Worm (Caenorhabditis elegans) whole organism, mixed stage, embryonic: ENCODE measurements around the gene Y32F6A.5.

Source experiments
- M03D4.4 ChIP-seq: sonication (generic microtip); optimal IDR thresholded peaks from 2 replicates; lab custom pipeline; 2017; ENCODE audit warnings: mild to moderate bottlenecking, missing genetic modification characterization, missing compliant biosample characterization
- blmp-1 ChIP-seq: fragments of 150-350 bp; optimal IDR thresholded peaks from 2 replicates; lab custom pipeline; 2014; ENCODE audit warnings: missing biosample characterization, missing genetic modification characterization
- ceh-39 ChIP-seq: fragments of 150-350 bp; optimal IDR thresholded peaks from 2 replicates; lab custom pipeline; 2014; ENCODE audit warnings: missing biosample characterization, missing genetic modification characterization
- ceh-43 ChIP-seq: fragments of 200-800 bp; sonication (Bioruptor generic); optimal IDR thresholded peaks from 2 replicates; lab custom pipeline; 2018; ENCODE audit warnings: mild to moderate bottlenecking, missing genetic modification characterization, moderate library complexity, missing compliant biosample characterization
- ceh-83 ChIP-seq: fragments of 200-800 bp; sonication (Bioruptor generic); optimal IDR thresholded peaks from 2 replicates; lab custom pipeline; 2018; ENCODE audit warnings: mild to moderate bottlenecking, missing genetic modification characterization, missing compliant biosample characterization
- ces-1 ChIP-seq: fragments of 150-350 bp; optimal IDR thresholded peaks from 2 replicates; lab custom pipeline; 2014; ENCODE audit warnings: missing biosample characterization, missing genetic modification reagents, missing genetic modification characterization
- cnd-1 ChIP-seq: fragments of 200-800 bp; sonication (Bioruptor generic); optimal IDR thresholded peaks from 2 replicates; lab custom pipeline; 2018; ENCODE audit warnings: mild to moderate bottlenecking, missing genetic modification characterization, missing compliant biosample characterization
- drap-1 ChIP-seq: fragments of 200-800 bp; sonication (Bioruptor generic); optimal IDR thresholded peaks from 3 replicates; lab custom pipeline; 2018; ENCODE audit warnings: mild to moderate bottlenecking, missing genetic modification characterization, missing compliant biosample characterization
- elt-1 ChIP-seq: sonication (generic microtip); optimal IDR thresholded peaks from 2 replicates; lab custom pipeline; 2017; ENCODE audit warnings: missing genetic modification characterization, mild to moderate bottlenecking, missing compliant biosample characterization, antibody characterized with exemption, moderate library complexity, borderline replicate concordance; ENCODE audit not compliant: insufficient read depth
- elt-3 ChIP-seq: fragments of 150-350 bp; optimal IDR thresholded peaks from 2 replicates; lab custom pipeline; 2014; ENCODE audit warnings: missing biosample characterization, missing genetic modification characterization
- flh-1 ChIP-seq: fragments of 200-800 bp; sonication (Bioruptor generic); optimal IDR thresholded peaks from 2 replicates; lab custom pipeline; 2018; ENCODE audit warnings: mild to moderate bottlenecking, missing genetic modification characterization, moderate library complexity, missing compliant biosample characterization
- ham-2 ChIP-seq: fragments of 200-800 bp; sonication (Bioruptor generic); optimal IDR thresholded peaks from 2 replicates; lab custom pipeline; 2018; ENCODE audit warnings: mild to moderate bottlenecking, missing genetic modification characterization, missing compliant biosample characterization
- hlh-1 ChIP-seq: fragments of 150-350 bp; optimal IDR thresholded peaks from 2 replicates; lab custom pipeline; 2014; ENCODE audit warnings: missing biosample characterization, missing genetic modification reagents, missing genetic modification characterization
- lin-13 ChIP-seq: fragments of 150-350 bp; optimal IDR thresholded peaks from 2 replicates; lab custom pipeline; 2014; ENCODE audit warnings: missing biosample characterization, missing genetic modification characterization
- lin-32 ChIP-seq: fragments of 200-800 bp; sonication (Bioruptor generic); optimal IDR thresholded peaks from 2 replicates; lab custom pipeline; 2018; ENCODE audit warnings: mild to moderate bottlenecking, missing genetic modification characterization, missing compliant biosample characterization
- lsy-2 ChIP-seq: fragments of 150-350 bp; optimal IDR thresholded peaks from 2 replicates; lab custom pipeline; 2014; ENCODE audit warnings: missing biosample characterization, missing genetic modification characterization
- mab-5 ChIP-seq: fragments of 150-350 bp; optimal IDR thresholded peaks from 2 replicates; lab custom pipeline; 2014; ENCODE audit warnings: missing biosample characterization, missing genetic modification characterization
- mep-1 ChIP-seq: fragments of 150-350 bp; optimal IDR thresholded peaks from 2 replicates; lab custom pipeline; 2017; ENCODE audit warnings: missing biosample characterization, missing genetic modification reagents, missing genetic modification characterization, inconsistent platforms
- mls-2 ChIP-seq: sonication (generic microtip); optimal IDR thresholded peaks from 2 replicates; lab custom pipeline; 2016; ENCODE audit warnings: mild to moderate bottlenecking, missing genetic modification characterization, moderate library complexity, missing compliant biosample characterization
- nhr-12 ChIP-seq: fragments of 150-350 bp; optimal IDR thresholded peaks from 2 replicates; lab custom pipeline; 2014; ENCODE audit warnings: missing biosample characterization, missing genetic modification characterization
- nhr-2 ChIP-seq: fragments of 150-350 bp; optimal IDR thresholded peaks from 2 replicates; lab custom pipeline; 2014; ENCODE audit warnings: missing biosample characterization, missing genetic modification characterization
- nhr-237 ChIP-seq: fragments of 150-350 bp; optimal IDR thresholded peaks from 2 replicates; lab custom pipeline; 2014; ENCODE audit warnings: missing biosample characterization, missing genetic modification characterization
- nhr-28 ChIP-seq: fragments of 150-350 bp; optimal IDR thresholded peaks from 2 replicates; lab custom pipeline; 2014; ENCODE audit warnings: missing biosample characterization, missing genetic modification characterization
- nhr-76 ChIP-seq: sonication (generic microtip); optimal IDR thresholded peaks from 2 replicates; lab custom pipeline; 2017; ENCODE audit warnings: missing biosample characterization, missing genetic modification characterization
- pha-4 ChIP-seq: fragments of 150-350 bp; optimal IDR thresholded peaks from 2 replicates; lab custom pipeline; 2018; ENCODE audit warnings: missing biosample characterization, missing genetic modification reagents, missing genetic modification characterization
- sem-2 ChIP-seq: fragments of 200-800 bp; sonication (Bioruptor generic); optimal IDR thresholded peaks from 2 replicates; lab custom pipeline; 2018; ENCODE audit warnings: mild to moderate bottlenecking, missing genetic modification characterization, missing compliant biosample characterization
- snpc-4 ChIP-seq: fragments of 150-350 bp; optimal IDR thresholded peaks from 2 replicates; lab custom pipeline; 2014; ENCODE audit warnings: missing biosample characterization, missing genetic modification characterization
- sptf-1 ChIP-seq: sonication (generic microtip); optimal IDR thresholded peaks from 2 replicates; lab custom pipeline; 2017; ENCODE audit warnings: mild to moderate bottlenecking, missing genetic modification characterization, moderate library complexity, missing compliant biosample characterization
- tbx-8 ChIP-seq: fragments of 200-800 bp; sonication (Bioruptor generic); optimal IDR thresholded peaks from 2 replicates; lab custom pipeline; 2018; ENCODE audit warnings: mild to moderate bottlenecking, missing genetic modification characterization, moderate library complexity, missing compliant biosample characterization
- unc-120 ChIP-seq: sonication (generic microtip); optimal IDR thresholded peaks from 2 replicates; lab custom pipeline; 2017; ENCODE audit warnings: missing genetic modification characterization, missing compliant biosample characterization; ENCODE audit not compliant: poor library complexity, severe bottlenecking
- unc-39 ChIP-seq: fragments of 150-350 bp; optimal IDR thresholded peaks from 2 replicates; lab custom pipeline; 2014; ENCODE audit warnings: missing biosample characterization, missing genetic modification characterization
- unc-62 ChIP-seq: fragments of 150-350 bp; optimal IDR thresholded peaks from 2 replicates; lab custom pipeline; 2014; ENCODE audit warnings: missing biosample characterization, missing genetic modification reagents, missing genetic modification characterization
- zip-8 ChIP-seq: fragments of 150-350 bp; optimal IDR thresholded peaks from 2 replicates; lab custom pipeline; 2014; ENCODE audit warnings: missing biosample characterization, missing genetic modification characterization
- ztf-11 ChIP-seq: fragments of 150-350 bp; optimal IDR thresholded peaks from 2 replicates; lab custom pipeline; 2014; ENCODE audit warnings: missing biosample characterization, missing genetic modification characterization

The Y32F6A.5 gene

DNA sequence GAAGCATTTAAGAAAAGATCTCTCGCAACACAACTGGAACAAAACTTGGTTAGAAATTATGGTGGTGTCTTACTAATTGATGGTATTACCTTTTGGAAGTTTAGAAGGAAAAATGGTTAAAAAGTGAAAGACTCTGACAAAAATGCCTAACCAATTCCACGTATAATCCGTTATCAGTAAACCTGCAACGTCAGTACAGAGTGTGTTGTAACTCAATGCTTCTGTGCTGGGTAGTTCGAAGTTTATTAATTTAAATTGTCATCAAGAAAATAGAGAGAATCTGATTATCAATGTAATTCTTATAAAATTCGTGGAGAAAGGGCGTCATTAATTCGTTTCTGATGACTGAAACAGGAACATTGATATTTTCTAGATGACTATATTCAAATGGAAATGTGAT is 18.2 kb downstream of the Y32F6A.5 start:
- no peak for TF ChIP-seq tbx-8 (GFP tag; lab: Kevin White, UChicago)
- TF ChIP-seq ces-1: no peak
- no peak for TF ChIP-seq drap-1 (GFP tag; lab: Kevin White, UChicago)
- no peak for TF ChIP-seq M03D4.4 (tag; lab: Kevin White, UChicago)
- TF ChIP-seq ceh-43 (GFP tag; lab: Kevin White, UChicago): no peak
- no peak for TF ChIP-seq sptf-1 (tag; lab: Kevin White, UChicago)
- no peak for TF ChIP-seq nhr-12 (tag; lab: Kevin White, UChicago)
- no peak for TF ChIP-seq cnd-1
- TF ChIP-seq ztf-11 (tag; lab: Kevin White, UChicago): no peak
- TF ChIP-seq flh-1 (GFP tag; lab: Kevin White, UChicago): no peak
- no peak for TF ChIP-seq blmp-1
- no peak for TF ChIP-seq snpc-4 (tag; lab: Kevin White, UChicago)
- TF ChIP-seq, all 35 proteins: peak for 0

DNA sequence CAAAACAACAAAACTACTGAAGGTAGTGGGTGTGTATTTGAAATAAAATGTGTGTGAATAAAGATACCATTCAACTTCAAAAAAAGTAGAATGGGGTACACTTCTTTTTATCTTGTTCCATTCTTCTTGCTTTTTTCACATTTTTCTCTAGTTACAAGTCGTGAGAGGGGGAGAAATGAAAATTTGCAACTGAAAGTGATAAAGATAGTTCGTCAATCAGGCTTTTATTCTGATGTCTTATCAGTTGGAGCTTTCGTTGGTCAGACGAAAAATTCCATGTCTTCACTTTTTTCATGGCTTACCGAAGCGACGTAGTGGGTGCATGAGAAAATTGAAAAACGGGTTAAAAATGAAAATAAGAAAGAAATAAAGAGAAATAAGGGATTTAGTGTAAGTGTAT is 19.7 kb downstream of the Y32F6A.5 start, which contains the start of gene Y32F6A.4:
Y32F6A.4 (minus strand) TSS at position 347 of the 400 bp plus-strand sequence.
- no peak for TF ChIP-seq snpc-4 (tag; lab: Kevin White, UChicago)
- TF ChIP-seq flh-1 (GFP tag; lab: Kevin White, UChicago): no peak
- no peak for TF ChIP-seq ztf-11 (tag; lab: Kevin White, UChicago)
- no peak for TF ChIP-seq blmp-1
- no peak for TF ChIP-seq lin-32 (GFP tag; lab: Kevin White, UChicago)
- TF ChIP-seq nhr-237: no peak
- TF ChIP-seq sem-2 (GFP tag; lab: Kevin White, UChicago): no peak
- TF ChIP-seq ces-1: no peak
- TF ChIP-seq elt-3 (tag; lab: Kevin White, UChicago): no peak

DNA sequence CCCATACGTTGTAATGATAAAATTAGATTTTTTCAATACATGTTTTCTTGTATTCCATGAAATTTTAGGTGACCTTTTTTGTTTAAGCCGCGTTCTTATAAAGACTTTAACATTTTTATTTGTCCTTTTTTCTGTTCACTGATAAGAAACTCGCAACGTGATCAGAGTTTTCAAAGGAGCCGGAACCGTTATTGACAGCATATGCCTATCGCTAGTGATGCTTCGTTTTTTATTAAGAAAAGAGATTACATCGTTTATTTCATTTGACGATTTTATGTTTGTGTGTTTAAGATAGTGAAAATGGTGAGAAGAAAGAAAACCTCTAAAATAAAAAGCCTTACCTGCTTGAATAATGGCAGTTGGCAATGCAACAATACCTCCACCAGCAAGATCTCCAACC is 20.8 kb downstream of the Y32F6A.5 start:
- TF ChIP-seq hlh-1 (tag; lab: Kevin White, UChicago) (no peak), unc-39 (tag; lab: Kevin White, UChicago) (no peak), ceh-39 (tag; lab: Kevin White, UChicago) (no peak), nhr-12 (tag; lab: Kevin White, UChicago) (no peak), nhr-76 (tag; lab: Kevin White, UChicago) (no peak), ceh-83 (GFP tag; lab: Kevin White, UChicago) (no peak), mab-5 (tag; lab: Kevin White, UChicago) (no peak), lsy-2 (tag; lab: Kevin White, UChicago) (no peak), sptf-1 (tag; lab: Kevin White, UChicago) (no peak), mls-2 (no peak), zip-8 (tag; lab: Kevin White, UChicago) (no peak), blmp-1 (no peak), tbx-8 (GFP tag; lab: Kevin White, UChicago) (no peak), ztf-11 (tag; lab: Kevin White, UChicago) (no peak), nhr-2 (tag; lab: Kevin White, UChicago) (no peak), nhr-28 (tag; lab: Kevin White, UChicago) (no peak), unc-62 (GFP tag; lab: Kevin White, UChicago) (no peak), ces-1 (no peak), M03D4.4 (tag; lab: Kevin White, UChicago) (no peak), pha-4 (no peak)

DNA sequence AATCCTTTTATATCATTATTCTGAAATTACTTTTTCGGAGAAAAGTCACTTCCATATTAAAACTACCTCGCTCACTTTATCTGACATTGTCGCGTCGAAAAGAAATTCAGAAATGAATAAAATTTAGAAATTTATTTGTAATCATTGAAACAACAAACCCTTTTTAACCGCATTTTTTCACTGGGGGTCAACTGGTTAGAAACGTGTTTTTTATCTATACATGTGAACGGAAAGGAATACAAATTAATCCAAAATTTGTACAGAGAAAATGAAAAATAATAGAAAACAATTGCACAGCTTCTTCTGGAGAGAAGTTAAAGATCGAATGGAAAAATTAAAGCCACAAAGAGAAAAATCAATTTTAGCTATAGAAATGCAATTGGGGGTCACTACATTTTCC is 24.8 kb downstream of the Y32F6A.5 start, which contains the start of gene tag-314:
tag-314 (minus strand) TSS at position 101 of the 400 bp plus-strand sequence.
- TF ChIP-seq pha-4 (no peak), elt-1 (no peak), elt-3 (tag; lab: Kevin White, UChicago) (no peak), unc-39 (tag; lab: Kevin White, UChicago) (no peak), sptf-1 (tag; lab: Kevin White, UChicago) (no peak), nhr-76 (tag; lab: Kevin White, UChicago) (no peak), mls-2 (no peak), mep-1 (tag; lab: Kevin White, UChicago) (no peak), cnd-1 (no peak), lin-13 (tag; lab: Kevin White, UChicago) (no peak), nhr-12 (tag; lab: Kevin White, UChicago) (no peak)
- TF ChIP-seq, all 35 proteins: peak for 0

DNA sequence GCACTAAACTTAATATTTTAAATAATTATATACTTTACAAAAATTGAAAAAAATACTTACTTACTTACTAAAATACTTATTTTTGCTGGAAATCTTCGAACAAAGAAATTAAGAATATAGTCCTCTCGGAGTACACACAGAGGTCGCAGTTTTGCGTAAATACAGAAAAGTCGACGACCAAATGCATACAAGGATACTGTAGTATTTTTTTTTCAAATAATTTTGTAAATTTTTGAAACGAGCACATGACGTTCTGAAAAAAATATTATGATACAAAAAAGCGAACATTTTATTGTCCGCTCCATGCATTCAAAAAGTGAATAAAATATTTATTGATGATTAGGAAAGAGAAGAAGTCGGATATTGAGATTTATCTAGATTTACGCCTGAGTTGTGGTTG is 27.2 kb downstream of the Y32F6A.5 start, which contains the start of gene apc-10:
apc-10 (minus strand) TSS at position 101 of the 400 bp plus-strand sequence.
- TF ChIP-seq unc-62 (GFP tag; lab: Kevin White, UChicago) (no peak), cnd-1 (no peak), nhr-76 (tag; lab: Kevin White, UChicago) (no peak), drap-1 (GFP tag; lab: Kevin White, UChicago) (no peak), mab-5 (tag; lab: Kevin White, UChicago) (no peak), nhr-2 (tag; lab: Kevin White, UChicago) (no peak), unc-120 (no peak), mep-1 (tag; lab: Kevin White, UChicago) (no peak), flh-1 (GFP tag; lab: Kevin White, UChicago) (no peak), ham-2 (GFP tag; lab: Kevin White, UChicago) (no peak), zip-8 (tag; lab: Kevin White, UChicago) (no peak), M03D4.4 (tag; lab: Kevin White, UChicago) (no peak), sptf-1 (tag; lab: Kevin White, UChicago) (no peak), pha-4 (no peak), blmp-1 (no peak), snpc-4 (tag; lab: Kevin White, UChicago) (no peak), unc-39 (tag; lab: Kevin White, UChicago) (no peak), ceh-39 (tag; lab: Kevin White, UChicago) (no peak)
- TF ChIP-seq, all 35 proteins: peak for 0
